Worm (Caenorhabditis elegans): ENCODE data around the gene F28C1.1.

The F28C1.1 gene

DNA sequence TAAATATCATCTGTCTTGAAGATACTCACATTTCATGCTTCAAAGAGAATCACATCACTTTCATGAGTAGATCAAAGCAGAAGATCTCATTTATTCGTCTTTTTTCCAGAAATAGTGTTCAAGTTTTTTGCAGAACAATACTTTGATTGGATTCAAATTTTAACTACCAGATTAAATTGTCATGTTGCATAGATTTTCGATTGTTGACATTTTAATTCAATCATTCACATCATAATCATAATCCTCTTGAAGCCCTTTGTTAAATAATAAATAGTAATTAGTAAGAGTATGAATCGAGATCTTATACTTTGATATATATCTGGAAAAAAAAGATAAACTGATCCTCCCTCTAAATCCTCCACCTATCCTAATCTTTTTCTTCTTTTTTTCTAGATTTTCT is 22.8 kb upstream of the F28C1.1 start:
- TF ChIP-seq ceh-43 (GFP tag; optimal IDR thresholded peaks at IDR 0.05) (no peak), mep-1 (tag; optimal IDR thresholded peaks at IDR 0.05) (no peak), lin-32 (GFP tag; optimal IDR thresholded peaks at IDR 0.05) (no peak), drap-1 (GFP tag; optimal IDR thresholded peaks at IDR 0.05) (no peak), nhr-237 (tag; optimal IDR thresholded peaks at IDR 0.05) (no peak), elt-3 (tag; optimal IDR thresholded peaks at IDR 0.05) (no peak), lsy-2 (tag; optimal IDR thresholded peaks at IDR 0.05) (no peak), nhr-28 (tag; optimal IDR thresholded peaks at IDR 0.05) (no peak), sem-2 (GFP tag; optimal IDR thresholded peaks at IDR 0.05) (no peak), ztf-11 (tag; optimal IDR thresholded peaks at IDR 0.05) (no peak), tbx-8 (GFP tag; optimal IDR thresholded peaks at IDR 0.05) (no peak), blmp-1 (tag; optimal IDR thresholded peaks at IDR 0.05) (no peak), bed-3 (GFP tag; optimal IDR thresholded peaks at IDR 0.05) (no peak), snpc-4 (tag; optimal IDR thresholded peaks at IDR 0.05) (no peak), mls-2 (tag; optimal IDR thresholded peaks at IDR 0.05) (no peak), sptf-1 (tag; optimal IDR thresholded peaks at IDR 0.05) (no peak), ham-2 (GFP tag; optimal IDR thresholded peaks at IDR 0.05) (no peak)

- TF ChIP-seq sem-2 (GFP tag; optimal IDR thresholded peaks at IDR 0.05) (no peak), M03D4.4 (tag; optimal IDR thresholded peaks at IDR 0.05) (no peak), ceh-83 (GFP tag; optimal IDR thresholded peaks at IDR 0.05) (no peak), mls-2 (tag; optimal IDR thresholded peaks at IDR 0.05) (no peak), nhr-76 (tag; optimal IDR thresholded peaks at IDR 0.05) (no peak), pha-4 (tag; optimal IDR thresholded peaks at IDR 0.05) (no peak), ceh-39 (tag; optimal IDR thresholded peaks at IDR 0.05) (no peak), tbx-8 (GFP tag; optimal IDR thresholded peaks at IDR 0.05) (no peak), lin-13 (tag; optimal IDR thresholded peaks at IDR 0.05) (no peak), drap-1 (GFP tag; optimal IDR thresholded peaks at IDR 0.05) (no peak), elt-1 (tag; optimal IDR thresholded peaks at IDR 0.05; ENCODE audit: borderline replicate concordance, insufficient read depth) (no peak)
Observed at ce11 chrV:12429039-12429438, 21.6 kb upstream of the F28C1.1 start, which contains the start of gene C54D10.5. Gene C54D10.5, plus strand, starts transcription at chrV:12429339.

ce11 chrV:12432111-12432510 is 18.5 kb upstream of the F28C1.1 start, which contains the start of gene C54D10.13:
Gene C54D10.13, minus strand, starts transcription at chrV:12432289.
- no peak for TF ChIP-seq nhr-28 (tag; optimal IDR thresholded peaks at IDR 0.05)
- no peak for TF ChIP-seq tbx-8 (GFP tag; optimal IDR thresholded peaks at IDR 0.05)
- no peak for TF ChIP-seq sptf-1 (tag; optimal IDR thresholded peaks at IDR 0.05)
- no peak for TF ChIP-seq elt-3 (tag; optimal IDR thresholded peaks at IDR 0.05)
- no peak for TF ChIP-seq bed-3 (GFP tag; optimal IDR thresholded peaks at IDR 0.05)
- no peak for TF ChIP-seq mab-5 (tag; optimal IDR thresholded peaks at IDR 0.05)
- TF ChIP-seq hlh-1 (tag; optimal IDR thresholded peaks at IDR 0.05): no peak
- TF ChIP-seq ham-2 (GFP tag; optimal IDR thresholded peaks at IDR 0.05): no peak
- no peak for TF ChIP-seq ceh-83 (GFP tag; optimal IDR thresholded peaks at IDR 0.05)
- no peak for TF ChIP-seq blmp-1 (tag; optimal IDR thresholded peaks at IDR 0.05)
- no peak for TF ChIP-seq lin-13 (tag; optimal IDR thresholded peaks at IDR 0.05)
- TF ChIP-seq unc-39 (tag; optimal IDR thresholded peaks at IDR 0.05): no peak
- TF ChIP-seq nhr-2 (tag; optimal IDR thresholded peaks at IDR 0.05): no peak
- no peak for TF ChIP-seq mls-2 (tag; optimal IDR thresholded peaks at IDR 0.05)
- no peak for TF ChIP-seq ceh-39 (tag; optimal IDR thresholded peaks at IDR 0.05)
- TF ChIP-seq M03D4.4 (tag; optimal IDR thresholded peaks at IDR 0.05): no peak
- no peak for TF ChIP-seq ces-1 (GFP tag; optimal IDR thresholded peaks at IDR 0.05)
- TF ChIP-seq ceh-43 (GFP tag; optimal IDR thresholded peaks at IDR 0.05): no peak
- no peak for TF ChIP-seq zip-8 (tag; optimal IDR thresholded peaks at IDR 0.05)

DNA sequence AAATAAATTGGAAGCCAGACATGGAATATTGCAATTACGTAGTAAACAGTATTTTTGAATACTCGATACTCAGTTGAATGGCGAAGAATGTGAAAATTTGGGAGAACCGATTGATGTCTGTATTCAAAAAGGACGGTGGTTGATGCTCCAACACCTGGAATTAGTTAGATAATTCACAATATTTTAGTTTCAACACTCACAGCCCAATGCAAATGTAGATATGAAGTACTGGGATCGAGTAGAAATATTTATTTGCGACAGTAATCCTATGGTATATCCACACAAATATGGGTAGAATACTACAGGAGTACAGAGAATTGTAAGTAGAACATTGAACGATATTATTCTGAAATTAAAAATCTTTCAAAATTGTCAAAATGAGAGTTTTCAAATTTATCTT is 17.5 kb upstream of the F28C1.1 start:
- TF ChIP-seq nhr-12 (tag; optimal IDR thresholded peaks at IDR 0.05) (no peak), drap-1 (GFP tag; optimal IDR thresholded peaks at IDR 0.05) (no peak), unc-39 (tag; optimal IDR thresholded peaks at IDR 0.05) (no peak), tbx-8 (GFP tag; optimal IDR thresholded peaks at IDR 0.05) (no peak), mls-2 (tag; optimal IDR thresholded peaks at IDR 0.05) (no peak), M03D4.4 (tag; optimal IDR thresholded peaks at IDR 0.05) (no peak), sptf-1 (tag; optimal IDR thresholded peaks at IDR 0.05) (no peak), bed-3 (GFP tag; optimal IDR thresholded peaks at IDR 0.05) (no peak), ces-1 (GFP tag; optimal IDR thresholded peaks at IDR 0.05) (no peak), nhr-76 (tag; optimal IDR thresholded peaks at IDR 0.05) (no peak), sem-2 (GFP tag; optimal IDR thresholded peaks at IDR 0.05) (no peak), nhr-28 (tag; optimal IDR thresholded peaks at IDR 0.05) (no peak), ztf-11 (tag; optimal IDR thresholded peaks at IDR 0.05) (no peak), ham-2 (GFP tag; optimal IDR thresholded peaks at IDR 0.05) (no peak), zip-8 (tag; optimal IDR thresholded peaks at IDR 0.05) (no peak)

DNA sequence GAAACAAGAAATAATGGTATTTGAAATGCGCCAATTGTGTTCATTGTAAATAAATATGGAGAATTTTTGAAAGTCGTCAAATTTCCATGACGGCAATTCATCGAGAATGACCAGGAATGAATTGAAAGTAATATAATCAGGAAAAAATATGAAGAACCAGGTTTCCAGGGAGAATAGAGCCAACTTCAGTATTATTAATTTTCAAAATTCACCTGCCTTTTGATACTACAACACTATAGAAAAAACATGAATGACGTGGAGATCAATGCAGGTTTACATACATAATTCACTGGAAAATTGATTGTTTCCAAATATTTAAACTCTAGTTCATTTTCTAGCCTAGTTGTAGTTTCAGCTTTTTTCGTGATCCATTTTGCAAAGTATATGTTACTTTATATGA is 16.9 kb upstream of the F28C1.1 start, which contains the start of gene srh-25:
srh-25 (minus strand) TSS at position 101 of the 400 bp plus-strand sequence.
- TF ChIP-seq sem-2 (GFP tag; optimal IDR thresholded peaks at IDR 0.05) (no peak), unc-39 (tag; optimal IDR thresholded peaks at IDR 0.05) (no peak), tbx-8 (GFP tag; optimal IDR thresholded peaks at IDR 0.05) (no peak), nhr-12 (tag; optimal IDR thresholded peaks at IDR 0.05) (no peak), cnd-1 (tag; optimal IDR thresholded peaks at IDR 0.05) (no peak), mls-2 (tag; optimal IDR thresholded peaks at IDR 0.05) (no peak), blmp-1 (tag; optimal IDR thresholded peaks at IDR 0.05) (no peak), drap-1 (GFP tag; optimal IDR thresholded peaks at IDR 0.05) (no peak), ztf-11 (tag; optimal IDR thresholded peaks at IDR 0.05) (no peak), lsy-2 (tag; optimal IDR thresholded peaks at IDR 0.05) (no peak), nhr-28 (tag; optimal IDR thresholded peaks at IDR 0.05) (no peak), nhr-2 (tag; optimal IDR thresholded peaks at IDR 0.05) (no peak), flh-1 (GFP tag; optimal IDR thresholded peaks at IDR 0.05) (no peak), sptf-1 (tag; optimal IDR thresholded peaks at IDR 0.05) (no peak), snpc-4 (tag; optimal IDR thresholded peaks at IDR 0.05) (no peak), ceh-83 (GFP tag; optimal IDR thresholded peaks at IDR 0.05) (no peak), ceh-43 (GFP tag; optimal IDR thresholded peaks at IDR 0.05) (no peak), unc-120 (tag; optimal IDR thresholded peaks at IDR 0.05; ENCODE audit: poor library complexity, severe bottlenecking) (no peak), mep-1 (tag; optimal IDR thresholded peaks at IDR 0.05) (no peak)

All from whole organism, mixed stage, embryonic.